Worm (Caenorhabditis elegans): ENCODE results near the gene lipl-2.

- TF ChIP-seq dao-5 (tag; optimal IDR thresholded peaks at IDR 0.05) (no peak), W03F9.2 (tag; optimal IDR thresholded peaks at IDR 0.05) (no peak)
These were observed 35.6 kb upstream of the lipl-2 start, which contains the start of gene F58E6.8 for ce11 chrV:9755725-9756124.

Measured in whole organism, L4/young adult.